Worm (Caenorhabditis elegans) whole organism, late embryonic: ENCODE measurements around the gene W02F12.2.

Experiments used
- C08G9.2 ChIP-seq: sonication (generic microtip); optimal IDR thresholded peaks from 2 replicates; lab custom pipeline; 2016; ENCODE audit warnings: mild to moderate bottlenecking, missing genetic modification characterization, moderate library complexity, missing compliant biosample characterization
- K02D7.2 ChIP-seq: sonication (generic microtip); optimal IDR thresholded peaks from 2 replicates; lab custom pipeline; 2017; ENCODE audit warnings: mild to moderate bottlenecking, missing genetic modification characterization, missing compliant biosample characterization
- ceh-18 ChIP-seq: sonication (generic microtip); optimal IDR thresholded peaks from 2 replicates; lab custom pipeline; 2016; ENCODE audit warnings: missing genetic modification characterization, missing compliant biosample characterization
- ceh-2 ChIP-seq: sonication (generic microtip); optimal IDR thresholded peaks from 2 replicates; lab custom pipeline; 2016; ENCODE audit warnings: missing genotype, missing genetic modification characterization, missing compliant biosample characterization
- ceh-24 ChIP-seq: sonication (generic microtip); optimal IDR thresholded peaks from 2 replicates; lab custom pipeline; 2016; ENCODE audit warnings: mild to moderate bottlenecking, missing genetic modification characterization, missing compliant biosample characterization
- ceh-30 ChIP-seq: fragments of 150-350 bp; optimal IDR thresholded peaks from 2 replicates; lab custom pipeline; 2014; ENCODE audit warnings: missing biosample characterization, missing genetic modification characterization
- ceh-31 ChIP-seq: sonication (generic microtip); optimal IDR thresholded peaks from 2 replicates; lab custom pipeline; 2016; ENCODE audit warnings: missing genetic modification characterization, missing compliant biosample characterization
- ceh-48 ChIP-seq: sonication (generic microtip); optimal IDR thresholded peaks from 2 replicates; lab custom pipeline; 2016; ENCODE audit warnings: missing genetic modification characterization, inconsistent platforms, missing compliant biosample characterization
- ceh-9 ChIP-seq: sonication (generic microtip); optimal IDR thresholded peaks from 2 replicates; lab custom pipeline; 2016; ENCODE audit warnings: mild to moderate bottlenecking, missing genetic modification characterization, inconsistent platforms, missing compliant biosample characterization
- dmd-4 ChIP-seq: sonication (generic microtip); optimal IDR thresholded peaks from 2 replicates; lab custom pipeline; 2016; ENCODE audit warnings: borderline replicate concordance, missing genetic modification characterization, missing compliant biosample characterization
- elt-4 ChIP-seq: sonication (generic microtip); optimal IDR thresholded peaks from 2 replicates; lab custom pipeline; 2016; ENCODE audit warnings: missing genetic modification characterization, missing compliant biosample characterization
- ets-4 ChIP-seq: sonication (generic microtip); optimal IDR thresholded peaks from 2 replicates; lab custom pipeline; 2016; ENCODE audit warnings: missing genetic modification characterization, missing compliant biosample characterization
- eyg-1 ChIP-seq: sonication (generic microtip); optimal IDR thresholded peaks from 2 replicates; lab custom pipeline; 2016; ENCODE audit warnings: missing genotype, missing genetic modification characterization, missing compliant biosample characterization
- fkh-6 ChIP-seq: sonication (generic microtip); optimal IDR thresholded peaks from 2 replicates; lab custom pipeline; 2016; ENCODE audit warnings: missing genetic modification characterization, missing compliant biosample characterization
- gmeb-2 ChIP-seq: sonication (generic microtip); optimal IDR thresholded peaks from 2 replicates; lab custom pipeline; 2016; ENCODE audit warnings: missing genetic modification characterization, inconsistent platforms, missing compliant biosample characterization
- mec-3 ChIP-seq: sonication (generic microtip); optimal IDR thresholded peaks from 2 replicates; lab custom pipeline; 2016; ENCODE audit warnings: borderline replicate concordance, missing genetic modification characterization, missing compliant biosample characterization
- npax-4 ChIP-seq: sonication (generic microtip); optimal IDR thresholded peaks from 2 replicates; lab custom pipeline; 2016; ENCODE audit warnings: missing genetic modification characterization, missing compliant biosample characterization
- pag-3 ChIP-seq: sonication (generic microtip); optimal IDR thresholded peaks from 2 replicates; lab custom pipeline; 2016; ENCODE audit warnings: missing compliant biosample characterization, missing genetic modification characterization, borderline replicate concordance
- pha-4 ChIP-seq: fragments of 150-350 bp; optimal IDR thresholded peaks from 2 replicates; lab custom pipeline; 2018; ENCODE audit warnings: missing biosample characterization, missing genetic modification reagents, missing genetic modification characterization
- pros-1 ChIP-seq: fragments of 150-350 bp; optimal IDR thresholded peaks from 2 replicates; lab custom pipeline; 2014; ENCODE audit warnings: missing biosample characterization, missing genetic modification reagents, missing genetic modification characterization
- ref-2 ChIP-seq: sonication (generic microtip); optimal IDR thresholded peaks from 2 replicates; lab custom pipeline; 2016; ENCODE audit warnings: missing genetic modification characterization, missing compliant biosample characterization
- sdc-2 ChIP-seq: sonication (generic microtip); optimal IDR thresholded peaks from 2 replicates; lab custom pipeline; 2016; ENCODE audit warnings: missing genotype, missing genetic modification characterization, missing compliant biosample characterization
- sox-2 ChIP-seq: fragments of 200-800 bp; sonication (Bioruptor generic); IDR thresholded peaks from 2 replicates; pipeline ENCODE4 v1.3.6; 2022; ENCODE audit warnings: missing genetic modification reagents, missing genetic modification characterization, missing compliant biosample characterization
- tbx-2 ChIP-seq: sonication (generic microtip); optimal IDR thresholded peaks from 2 replicates; lab custom pipeline; 2016; ENCODE audit warnings: missing genetic modification characterization, missing compliant biosample characterization
- unc-3 ChIP-seq, 2 experiments: fragments of 200-800 bp in 1 of 2; sonication (Bioruptor generic) in 1 of 2; sonication (generic microtip) in 1 of 2; conservative IDR thresholded peaks in 1 of 2; optimal IDR thresholded peaks in 1 of 2; 2 replicates each; pipeline versions ENCODE4 v1.3.6 to Lab custom; 2016 to 2022; ENCODE audit warnings: missing compliant biosample characterization in 2 of 2, missing genetic modification characterization in 2 of 2, missing genetic modification reagents in 1 of 2
- unc-42 ChIP-seq: sonication (generic microtip); optimal IDR thresholded peaks from 2 replicates; lab custom pipeline; 2016; ENCODE audit warnings: missing genotype, missing genetic modification characterization, missing compliant biosample characterization

Gene W02F12.2

ce11 chrV:6649317-6649716, 48.1 kb downstream of the W02F12.2 start, which contains the start of gene T10H9.1:
TSS of gene T10H9.1 (plus strand) at chrV:6649617.
- TF ChIP-seq eyg-1 (tag; lab: Kevin White, UChicago) (no peak), npax-4 (no peak), K02D7.2 (tag; lab: Kevin White, UChicago) (no peak), ceh-48 (tag; lab: Kevin White, UChicago) (no peak), sdc-2 (tag; lab: Kevin White, UChicago) (no peak), unc-3 (GFP tag; conservative IDR thresholded peaks at IDR 0.05; lab: Robert Waterston, UW) (no peak), unc-3 (tag; optimal IDR thresholded peaks at IDR 0.05; lab: Kevin White, UChicago) (no peak), gmeb-2 (tag; lab: Kevin White, UChicago) (no peak), tbx-2 (tag; lab: Kevin White, UChicago) (no peak), pha-4 (tag; lab: Kevin White, UChicago) (no peak), mec-3 (no peak), ceh-31 (no peak), C08G9.2 (no peak), pag-3 (tag; lab: Kevin White, UChicago) (no peak), fkh-6 (tag; lab: Kevin White, UChicago) (no peak), dmd-4 (tag; lab: Kevin White, UChicago) (no peak), unc-42 (tag; lab: Kevin White, UChicago) (no peak), pros-1 (no peak), elt-4 (no peak), ceh-18 (no peak), ceh-9 (no peak)

- TF ChIP-seq ceh-9 (no peak), ceh-18 (no peak), sox-2 (GFP tag; lab: Robert Waterston, UW) (no peak), tbx-2 (tag; lab: Kevin White, UChicago) (no peak), ceh-2 (tag; lab: Kevin White, UChicago) (no peak), ceh-24 (tag; lab: Kevin White, UChicago) (no peak), C08G9.2 (no peak), ceh-48 (tag; lab: Kevin White, UChicago) (no peak), sdc-2 (tag; lab: Kevin White, UChicago) (no peak), unc-3 (GFP tag; conservative IDR thresholded peaks at IDR 0.05; lab: Robert Waterston, UW) (no peak), unc-3 (tag; optimal IDR thresholded peaks at IDR 0.05; lab: Kevin White, UChicago) (no peak), ref-2 (tag; lab: Kevin White, UChicago) (no peak), ceh-30 (tag; lab: Kevin White, UChicago) (no peak), ets-4 (tag; lab: Kevin White, UChicago) (no peak), fkh-6 (tag; lab: Kevin White, UChicago) (no peak)
- TF ChIP-seq, all 69 proteins: peak for 0
Observed at ce11 chrV:6645810-6646209, 51.6 kb downstream of the W02F12.2 start.
